Fruit fly (Drosophila melanogaster): ENCODE results near the gene pot.

Gene pot

DNA sequence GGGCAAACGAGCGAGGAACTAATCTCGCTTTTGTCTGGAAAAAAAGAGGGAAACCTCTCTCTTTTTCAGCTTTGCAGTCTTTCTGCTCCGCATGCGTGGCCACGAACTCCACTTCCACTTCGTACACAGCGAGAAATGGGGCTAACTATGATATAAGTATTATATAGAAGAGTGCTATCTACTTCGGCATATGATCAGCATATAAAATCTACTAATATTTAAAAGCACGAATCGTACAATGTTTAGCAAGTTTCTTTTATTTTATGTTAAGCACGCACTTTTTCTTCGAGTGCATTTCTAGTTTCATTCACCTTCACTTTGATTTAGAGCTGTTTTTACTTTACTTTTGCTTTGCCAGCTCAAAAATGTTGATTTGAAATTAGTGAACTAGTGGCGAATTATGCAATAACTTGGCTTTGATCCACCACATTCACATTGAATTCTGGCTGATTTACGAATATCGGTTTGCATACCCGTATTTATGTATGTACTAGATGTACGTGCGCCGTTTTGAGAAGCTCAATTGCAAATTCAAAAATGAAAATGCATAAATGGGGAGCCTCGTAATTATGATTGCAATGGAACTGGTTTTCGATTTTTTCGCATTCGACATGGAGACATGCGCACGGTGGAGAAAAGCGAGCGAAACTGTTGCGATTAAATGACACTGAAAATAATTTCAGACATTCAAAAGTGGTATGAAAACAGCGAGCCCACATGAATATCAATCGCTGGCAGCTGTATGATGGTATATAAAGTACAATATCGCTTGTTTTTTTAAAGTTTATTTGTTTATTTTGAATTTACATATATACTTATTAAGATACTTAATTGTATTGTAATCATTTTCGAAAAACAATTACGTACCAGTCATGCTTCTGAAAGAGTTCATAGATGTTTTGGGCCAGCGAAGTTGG, 59.3 kb downstream of the pot start:
- peak; percentile 19 for TF ChIP-seq tj (GFP tag; optimal IDR thresholded peaks at IDR 0.05)
- peak; percentile 11 for TF ChIP-seq Mnt (GFP tag; optimal IDR thresholded peaks at IDR 0.05)
- no peak for TF ChIP-seq cic (GFP tag; optimal IDR thresholded peaks at IDR 0.05)
- TF ChIP-seq kay (GFP tag; ENCODE audit: borderline replicate concordance): no peak
- no peak for TF ChIP-seq CG7045 (GFP tag; optimal IDR thresholded peaks at IDR 0.05)
- peak; percentile 36 for TF ChIP-seq CG11617 (GFP tag; optimal IDR thresholded peaks at IDR 0.05)
- TF ChIP-seq bab1 (GFP tag; optimal IDR thresholded peaks at IDR 0.05): peak; percentile 97
- peak; percentile 29 for TF ChIP-seq CG1620 (GFP tag; optimal IDR thresholded peaks at IDR 0.05)
- TF ChIP-seq Crg-1 (GFP tag; optimal IDR thresholded peaks at IDR 0.05): peak; percentile 3
- no peak for TF ChIP-seq ovo (GFP tag; optimal IDR thresholded peaks at IDR 0.05)
- TF ChIP-seq CG7101 (tag; optimal IDR thresholded peaks at IDR 0.05): peak; percentile 48
- TF ChIP-seq Clk (GFP tag; optimal IDR thresholded peaks at IDR 0.05): no peak
- no peak for TF ChIP-seq pad (GFP tag; optimal IDR thresholded peaks at IDR 0.05)
- peak; percentile 70 for TF ChIP-seq CG14711 (tag; optimal IDR thresholded peaks at IDR 0.05)
